Worm (Caenorhabditis elegans) whole organism, young adult: Measurements from ENCODE around the gene ZK892.4.
A peak's percentile ranks its signal among the peaks of the same experiment; 100 is the strongest.

Source experiments
- B0035.1 ChIP-seq: sonication (generic microtip); optimal IDR thresholded peaks from 2 replicates; lab custom pipeline; 2016; ENCODE audit warnings: missing genetic modification characterization, mild to moderate bottlenecking, missing compliant biosample characterization, missing genotype, missing genetic modification reagents
- F23B12.7 ChIP-seq: sonication (generic microtip); optimal IDR thresholded peaks from 2 replicates; lab custom pipeline; 2017; ENCODE audit warnings: missing genetic modification characterization, mild to moderate bottlenecking, missing compliant biosample characterization, antibody characterized with exemption, moderate library complexity; ENCODE audit not compliant: insufficient read depth
- F39B2.1 ChIP-seq: fragments of 200-800 bp; sonication (Bioruptor generic); IDR thresholded peaks from 2 replicates; pipeline ENCODE4 v1.3.6; 2022; ENCODE audit warnings: missing genetic modification reagents, missing genetic modification characterization, missing compliant biosample characterization
- F49E8.2 ChIP-seq: sonication (generic microtip); optimal IDR thresholded peaks from 3 replicates; lab custom pipeline; 2017; ENCODE audit warnings: missing genetic modification characterization, mild to moderate bottlenecking, missing compliant biosample characterization, antibody characterized with exemption, moderate library complexity; ENCODE audit not compliant: insufficient read depth
- F57A8.1 ChIP-seq: fragments of 200-800 bp; sonication (Bioruptor generic); optimal IDR thresholded peaks from 2 replicates; lab custom pipeline; 2018; ENCODE audit warnings: mild to moderate bottlenecking, missing genetic modification characterization, moderate library complexity, missing compliant biosample characterization
- K11D2.4 ChIP-seq: fragments of 200-800 bp; sonication (Bioruptor generic); IDR thresholded peaks from 2 replicates; pipeline ENCODE4 v1.3.6; 2022; ENCODE audit warnings: missing genetic modification reagents, missing genetic modification characterization, missing compliant biosample characterization
- Y56A3A.18 ChIP-seq: fragments of 200-800 bp; sonication (Bioruptor generic); IDR thresholded peaks from 2 replicates; pipeline ENCODE4 v1.3.6; 2022; ENCODE audit warnings: missing genetic modification reagents, missing genetic modification characterization, missing compliant biosample characterization
- ZK185.1 ChIP-seq: sonication (generic microtip); optimal IDR thresholded peaks from 2 replicates; lab custom pipeline; 2016; ENCODE audit warnings: mild to moderate bottlenecking, missing genetic modification characterization, missing compliant biosample characterization; ENCODE audit not compliant: poor library complexity, severe bottlenecking
- aptf-2 ChIP-seq: fragments of 200-800 bp; sonication (Bioruptor generic); conservative IDR thresholded peaks from 2 replicates; pipeline ENCODE4 v1.3.6; 2022; ENCODE audit warnings: missing genetic modification reagents, missing genetic modification characterization, missing compliant biosample characterization
- athp-1 ChIP-seq: sonication (generic microtip); optimal IDR thresholded peaks from 2 replicates; lab custom pipeline; 2017; ENCODE audit warnings: mild to moderate bottlenecking, missing genetic modification characterization, missing compliant biosample characterization
- bed-2 ChIP-seq: fragments of 200-800 bp; sonication (Bioruptor generic); IDR thresholded peaks from 2 replicates; pipeline ENCODE4 v1.3.6; 2022; ENCODE audit warnings: missing genetic modification reagents, missing genetic modification characterization, missing compliant biosample characterization
- ccch-3 ChIP-seq: fragments of 200-800 bp; sonication (Bioruptor generic); optimal IDR thresholded peaks from 2 replicates; lab custom pipeline; 2018; ENCODE audit warnings: mild to moderate bottlenecking, missing genetic modification characterization, missing compliant biosample characterization
- cebp-1 ChIP-seq, 2 experiments: fragments of 200-800 bp in 1 of 2; sonication (Bioruptor generic) in 1 of 2; sonication (generic microtip) in 1 of 2; IDR thresholded peaks in 1 of 2; optimal IDR thresholded peaks in 1 of 2; 2 replicates each; pipeline versions ENCODE4 v1.3.6 to Lab custom; 2017 to 2022; ENCODE audit warnings: missing compliant biosample characterization in 2 of 2, missing genetic modification characterization in 2 of 2, mild to moderate bottlenecking in 1 of 2, missing genetic modification reagents in 1 of 2, moderate library complexity in 1 of 2
- ceh-79 ChIP-seq: sonication (generic microtip); optimal IDR thresholded peaks from 2 replicates; lab custom pipeline; 2017; ENCODE audit warnings: mild to moderate bottlenecking, missing genetic modification characterization, missing compliant biosample characterization
- die-1 ChIP-seq: sonication (generic microtip); optimal IDR thresholded peaks from 2 replicates; lab custom pipeline; 2016; ENCODE audit warnings: missing genotype, mild to moderate bottlenecking, missing genetic modification characterization, missing compliant biosample characterization
- egrh-3 ChIP-seq: fragments of 200-800 bp; sonication (Bioruptor generic); IDR thresholded peaks from 2 replicates; pipeline ENCODE4 v1.3.6; 2022; ENCODE audit warnings: missing genetic modification reagents, missing genetic modification characterization, missing compliant biosample characterization
- gei-17 ChIP-seq: fragments of 200-800 bp; sonication (Bioruptor generic); optimal IDR thresholded peaks from 2 replicates; lab custom pipeline; 2018; ENCODE audit warnings: mild to moderate bottlenecking, missing genetic modification characterization, missing compliant biosample characterization
- let-526 ChIP-seq: fragments of 200-800 bp; sonication (Bioruptor generic); IDR thresholded peaks from 2 replicates; pipeline ENCODE4 v1.3.6; 2022; ENCODE audit warnings: missing genetic modification reagents, missing genetic modification characterization, missing compliant biosample characterization
- lin-35 ChIP-seq, 3 experiments: fragments of 150-350 bp in 2 of 3; sonication (generic microtip) in 1 of 3; optimal IDR thresholded peaks; 2 replicates each; lab custom pipeline; 2014 to 2018; ENCODE audit warnings: missing biosample characterization in 3 of 3, missing genetic modification characterization in 3 of 3, missing genetic modification reagents in 3 of 3
- lin-54 ChIP-seq: fragments of 200-800 bp; sonication (Bioruptor generic); optimal IDR thresholded peaks from 2 replicates; lab custom pipeline; 2018; ENCODE audit warnings: mild to moderate bottlenecking, missing genetic modification characterization, missing compliant biosample characterization
- lir-1 ChIP-seq: fragments of 200-800 bp; sonication (Bioruptor generic); conservative IDR thresholded peaks from 2 replicates; pipeline ENCODE4 v1.3.6; 2022; ENCODE audit warnings: missing genetic modification reagents, missing genetic modification characterization, missing compliant biosample characterization
- lsl-1 ChIP-seq: fragments of 200-800 bp; sonication (Bioruptor generic); optimal IDR thresholded peaks from 2 replicates; lab custom pipeline; 2018; ENCODE audit warnings: mild to moderate bottlenecking, missing genetic modification characterization, moderate library complexity, missing compliant biosample characterization
- mcd-1 ChIP-seq: fragments of 200-800 bp; sonication (Bioruptor generic); IDR thresholded peaks from 2 replicates; pipeline ENCODE4 v1.3.6; 2022; ENCODE audit warnings: missing genetic modification reagents, missing genetic modification characterization, missing compliant biosample characterization
- mel-28 ChIP-seq: sonication (generic microtip); optimal IDR thresholded peaks from 2 replicates; lab custom pipeline; 2016; ENCODE audit warnings: borderline replicate concordance, mild to moderate bottlenecking, missing genetic modification characterization, missing compliant biosample characterization
- mxl-1 ChIP-seq: sonication (generic microtip); optimal IDR thresholded peaks from 2 replicates; lab custom pipeline; 2016; ENCODE audit warnings: missing genetic modification characterization, missing compliant biosample characterization
- nfya-1 ChIP-seq: sonication (generic microtip); optimal IDR thresholded peaks from 2 replicates; lab custom pipeline; 2017; ENCODE audit warnings: antibody characterized with exemption, missing compliant biosample characterization, missing genetic modification characterization, borderline replicate concordance; ENCODE audit not compliant: insufficient read depth
- nhr-27 ChIP-seq: fragments of 200-800 bp; sonication (Bioruptor generic); optimal IDR thresholded peaks from 2 replicates; lab custom pipeline; 2018; ENCODE audit warnings: mild to moderate bottlenecking, missing genetic modification characterization, moderate library complexity, missing compliant biosample characterization
- sea-2 ChIP-seq: fragments of 200-800 bp; sonication (Bioruptor generic); IDR thresholded peaks from 2 replicates; pipeline ENCODE4 v1.3.6; 2022; ENCODE audit warnings: missing genetic modification characterization, missing compliant biosample characterization
- snpc-1.3 ChIP-seq: sonication (generic microtip); optimal IDR thresholded peaks from 2 replicates; lab custom pipeline; 2017; ENCODE audit warnings: missing genetic modification characterization, mild to moderate bottlenecking, missing compliant biosample characterization, antibody characterized with exemption, moderate library complexity, missing genotype, missing genetic modification reagents; ENCODE audit not compliant: insufficient read depth
- snpc-3.4 ChIP-seq: sonication (generic microtip); optimal IDR thresholded peaks from 2 replicates; lab custom pipeline; 2017; ENCODE audit warnings: missing genetic modification characterization, mild to moderate bottlenecking, missing compliant biosample characterization, antibody characterized with exemption, moderate library complexity, missing genotype, missing genetic modification reagents
- somi-1 ChIP-seq: fragments of 200-800 bp; sonication (Bioruptor generic); optimal IDR thresholded peaks from 2 replicates; lab custom pipeline; 2018; ENCODE audit warnings: mild to moderate bottlenecking, missing genetic modification characterization, missing compliant biosample characterization
- tbp1 ChIP-seq: fragments of 200-800 bp; sonication (Bioruptor generic); optimal IDR thresholded peaks from 2 replicates; lab custom pipeline; 2018; ENCODE audit warnings: mild to moderate bottlenecking, missing genetic modification characterization, missing compliant biosample characterization
- unc-62 ChIP-seq: fragments of 150-350 bp; optimal IDR thresholded peaks from 2 replicates; lab custom pipeline; 2014; ENCODE audit warnings: missing biosample characterization, missing genetic modification reagents, missing genetic modification characterization
- xnd-1 ChIP-seq: sonication (generic microtip); optimal IDR thresholded peaks from 2 replicates; lab custom pipeline; 2016; ENCODE audit warnings: missing genotype, missing genetic modification reagents, missing genetic modification characterization, missing compliant biosample characterization
- zim-3 ChIP-seq: sonication (generic microtip); optimal IDR thresholded peaks from 2 replicates; lab custom pipeline; 2017; ENCODE audit warnings: mild to moderate bottlenecking, missing genetic modification characterization, moderate library complexity, missing compliant biosample characterization
- ztf-18 ChIP-seq: sonication (generic microtip); optimal IDR thresholded peaks from 2 replicates; lab custom pipeline; 2016; ENCODE audit warnings: missing genotype, mild to moderate bottlenecking, missing genetic modification characterization, missing compliant biosample characterization
- ztf-22 ChIP-seq: fragments of 200-800 bp; sonication (Bioruptor generic); optimal IDR thresholded peaks from 2 replicates; lab custom pipeline; 2018; ENCODE audit warnings: mild to moderate bottlenecking, missing genetic modification characterization, moderate library complexity, missing compliant biosample characterization
- ztf-26 ChIP-seq: sonication (generic microtip); optimal IDR thresholded peaks from 2 replicates; lab custom pipeline; 2017; ENCODE audit warnings: missing genetic modification characterization, missing compliant biosample characterization
- ztf-28 ChIP-seq: fragments of 200-800 bp; sonication (Bioruptor generic); IDR thresholded peaks from 2 replicates; pipeline ENCODE4 v1.3.6; 2022; ENCODE audit warnings: missing genetic modification reagents, missing genetic modification characterization, missing compliant biosample characterization
- ztf-6 ChIP-seq: fragments of 200-800 bp; sonication (Bioruptor generic); IDR thresholded peaks from 2 replicates; pipeline ENCODE4 v1.3.6; 2022; ENCODE audit warnings: missing genetic modification reagents, missing genetic modification characterization, missing compliant biosample characterization

ZK892.4 gene

DNA sequence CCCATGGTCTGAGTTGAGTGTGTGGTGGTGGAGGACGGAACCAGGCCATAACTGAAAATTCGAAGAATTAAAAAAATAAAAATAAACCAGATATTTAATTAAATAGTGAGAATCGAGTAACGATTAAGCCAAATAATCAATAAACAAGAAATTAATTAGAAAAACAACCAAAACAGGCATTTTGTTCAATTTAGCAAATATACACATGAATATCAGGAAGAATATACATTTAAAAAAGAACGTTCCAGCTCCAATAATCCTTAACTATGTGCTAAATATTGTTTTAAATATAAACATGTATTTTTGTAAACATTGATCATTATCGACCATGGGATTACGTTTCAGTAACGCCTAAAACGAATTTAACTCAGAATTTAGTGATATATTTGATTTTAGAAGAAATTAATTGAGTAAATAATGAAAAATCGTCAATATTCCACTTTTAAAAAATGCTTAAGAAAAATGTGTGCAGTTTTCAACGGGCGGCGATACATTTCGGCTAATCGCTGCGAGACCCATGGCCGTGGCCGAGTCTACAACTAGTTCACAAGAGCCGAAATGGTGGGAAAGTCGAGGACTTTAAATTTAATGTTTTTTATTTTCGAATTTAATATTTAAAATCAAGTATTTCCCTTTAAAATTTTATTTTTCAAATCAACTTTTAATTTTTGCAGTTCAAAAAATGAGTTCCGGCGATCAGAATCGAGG is 38.2 kb upstream of the ZK892.4 start, which contains the start of the genes R53.4 and psf-1 (continued):
- TF ChIP-seq F39B2.1 (GFP tag; lab: Robert Waterston, UW) (no peak), ztf-22 (no peak), tbp1 (GFP tag; lab: Kevin White, UChicago) (peak; percentile 17), unc-62 (GFP tag; lab: Kevin White, UChicago) (no peak), mcd-1 (GFP tag; lab: Robert Waterston, UW) (peak; percentile 23; the same call in 1 of the 2 replicates), K11D2.4 (GFP tag; lab: Robert Waterston, UW) (no peak), lsl-1 (GFP tag; lab: Kevin White, UChicago) (peak; percentile 62), ceh-79 (tag; lab: Kevin White, UChicago) (no peak), ztf-6 (GFP tag; lab: Robert Waterston, UW) (peak; percentile 36; the same call in 1 of the 2 replicates), F49E8.2 (no peak), lin-54 (peak; percentile 69), bed-2 (GFP tag; lab: Robert Waterston, UW) (no peak), somi-1 (GFP tag; lab: Kevin White, UChicago) (no peak), ztf-28 (peak; percentile 62; the same call in 1 of the 2 replicates), ZK185.1 (tag; lab: Kevin White, UChicago) (peak; percentile 78), F23B12.7 (tag; lab: Kevin White, UChicago) (peak; percentile 83), B0035.1 (tag; lab: Kevin White, UChicago) (no peak), nfya-1 (no peak), Y56A3A.18 (GFP tag; lab: Robert Waterston, UW) (no peak), xnd-1 (tag; lab: Kevin White, UChicago) (no peak), cebp-1 (GFP tag; IDR thresholded peaks at IDR 0.05; lab: Robert Waterston, UW) (no peak), cebp-1 (tag; optimal IDR thresholded peaks at IDR 0.05; lab: Kevin White, UChicago) (peak; percentile 37), lin-35 (GFP tag; optimal IDR thresholded peaks at IDR 0.05; lab: Kevin White, UChicago) (no peak), F57A8.1 (GFP tag; lab: Kevin White, UChicago) (no peak), die-1 (no peak), nhr-27 (no peak), ccch-3 (GFP tag; lab: Kevin White, UChicago) (no peak), lir-1 (GFP tag; lab: Robert Waterston, UW) (0 out of 2 replicates have a peak, but pooled peaks have one; percentile 32), ztf-26 (tag; lab: Kevin White, UChicago) (no peak), egrh-3 (GFP tag; lab: Robert Waterston, UW) (no peak), aptf-2 (GFP tag; lab: Robert Waterston, UW) (no peak), sea-2 (GFP tag; lab: Robert Waterston, UW) (no peak), mel-28 (tag; lab: Kevin White, UChicago) (no peak), snpc-3.4 (tag; lab: Kevin White, UChicago) (peak; percentile 64), ztf-18 (tag; lab: Kevin White, UChicago) (no peak), gei-17 (GFP tag; lab: Kevin White, UChicago) (no peak), let-526 (GFP tag; lab: Robert Waterston, UW) (peak; percentile 47; the same call in 1 of the 2 replicates), athp-1 (tag; lab: Kevin White, UChicago) (no peak), zim-3 (tag; lab: Kevin White, UChicago) (no peak), snpc-1.3 (peak; percentile 41), mxl-1 (tag; lab: Kevin White, UChicago) (no peak)
